Worm (Caenorhabditis elegans) whole organism, dauer: ENCODE results near the gene exc-7.

Experiments used
- unc-62 ChIP-seq: sonication (generic microtip); optimal IDR thresholded peaks from 2 replicates; lab custom pipeline; 2017; ENCODE audit warnings: missing biosample characterization, missing genetic modification reagents, missing genetic modification characterization

exc-7 gene

ce11 chrII:9575670-9576069, at the start of gene exc-7:
exc-7 (plus strand) TSS chrII:9575970.
- TF ChIP-seq unc-62 (GFP tag; lab: Kevin White, UChicago) = no peak

ce11 chrII:9528480-9528879, 47.3 kb upstream of the exc-7 start, which contains the start of gene sra-2:
sra-2 (plus strand) TSS chrII:9528780.
- no peak for TF ChIP-seq unc-62 (GFP tag; lab: Kevin White, UChicago)

DNA sequence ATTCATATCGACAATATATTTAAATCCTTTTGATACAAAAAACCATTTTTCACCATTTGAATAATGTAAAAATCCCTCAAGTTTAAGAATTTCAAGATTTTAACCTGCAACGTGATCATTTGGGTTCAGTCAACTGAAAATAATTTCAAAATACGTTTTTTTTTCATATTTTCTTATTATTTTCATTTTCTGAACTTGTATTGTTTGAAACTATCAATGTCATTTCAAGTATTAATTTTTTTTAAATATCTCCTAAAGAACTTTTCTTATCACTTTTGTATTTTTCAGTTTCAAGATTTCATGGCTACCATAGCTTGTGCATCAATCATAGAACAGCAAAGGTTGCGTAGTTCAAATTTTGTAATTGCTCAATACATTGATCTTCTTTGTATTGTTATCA, 43.8 kb upstream of the exc-7 start, which contains the start of gene sra-9:
TSS of gene sra-9 (plus strand) at position 301 of the 400 bp plus-strand sequence.
- no peak for TF ChIP-seq unc-62 (GFP tag; lab: Kevin White, UChicago)

- no peak for TF ChIP-seq unc-62 (GFP tag; lab: Kevin White, UChicago)
Measured at ce11 chrII:9537429-9537828, 38.3 kb upstream of the exc-7 start, which contains the start of gene sra-8. sra-8 (plus strand) TSS chrII:9537729.

- no peak for TF ChIP-seq unc-62 (GFP tag; lab: Kevin White, UChicago)
Measured at ce11 chrII:9540723-9541122, 35.0 kb upstream of the exc-7 start, which contains the start of gene sra-3. sra-3 (minus strand) TSS chrII:9540823.

DNA sequence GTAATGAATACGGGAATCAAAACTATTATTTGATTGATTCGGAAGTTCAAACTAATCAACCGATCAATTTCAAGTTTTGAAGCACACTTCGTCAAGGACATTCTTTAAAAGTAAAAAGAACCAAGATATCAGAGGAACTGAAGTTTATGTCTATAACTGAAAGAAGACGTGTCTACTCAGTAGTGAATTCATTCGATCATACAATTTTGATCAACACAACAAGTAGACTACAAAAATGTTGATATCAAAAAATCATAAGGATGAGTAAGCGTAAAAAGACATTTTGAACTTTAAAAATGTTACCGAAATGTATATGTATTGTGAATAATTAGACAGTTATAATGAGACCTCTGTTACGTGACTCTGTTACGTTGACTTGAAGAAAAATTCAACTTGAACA, 33.0 kb upstream of the exc-7 start, which contains the start of gene sra-4:
TSS of gene sra-4 (minus strand) at position 101 of the 400 bp plus-strand sequence.
- TF ChIP-seq unc-62 (GFP tag; lab: Kevin White, UChicago) = no peak

- no peak for TF ChIP-seq unc-62 (GFP tag; lab: Kevin White, UChicago)
Measured at ce11 chrII:9544386-9544785, 31.4 kb upstream of the exc-7 start, which contains the start of gene sra-7. sra-7 (plus strand) TSS chrII:9544686.

DNA sequence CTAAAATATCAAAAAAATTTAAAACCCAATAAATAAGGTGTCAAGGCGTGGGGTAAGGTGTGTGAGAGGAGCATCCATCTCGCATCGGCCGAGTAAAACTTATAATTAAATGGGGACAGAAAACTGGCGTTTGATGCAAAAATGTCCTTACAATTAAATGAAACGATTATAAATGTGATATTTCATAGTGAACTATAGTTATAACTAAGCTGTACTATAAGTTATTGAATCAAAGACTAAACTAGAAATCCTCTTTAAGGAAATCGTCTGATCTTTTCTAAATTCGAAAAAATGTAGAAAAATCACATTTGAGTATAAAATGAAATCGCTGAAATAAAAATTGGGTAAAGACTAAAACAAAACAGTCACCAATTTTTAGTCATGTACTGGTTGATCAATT, 25.1 kb upstream of the exc-7 start, which contains the start of gene sra-6:
TSS of gene sra-6 (minus strand) at position 101 of the 400 bp plus-strand sequence.
- TF ChIP-seq unc-62 (GFP tag; lab: Kevin White, UChicago) = no peak

- no peak for TF ChIP-seq unc-62 (GFP tag; lab: Kevin White, UChicago)
Measured at ce11 chrII:9551536-9551935, 24.2 kb upstream of the exc-7 start, which contains the start of gene F35H8.12. F35H8.12 (plus strand) TSS chrII:9551836.

ce11 chrII:9553179-9553578, 22.6 kb upstream of the exc-7 start, which contains the start of gene F35H8.1:
F35H8.1 (minus strand) TSS chrII:9553279.
- TF ChIP-seq unc-62 (GFP tag; lab: Kevin White, UChicago) = no peak

DNA sequence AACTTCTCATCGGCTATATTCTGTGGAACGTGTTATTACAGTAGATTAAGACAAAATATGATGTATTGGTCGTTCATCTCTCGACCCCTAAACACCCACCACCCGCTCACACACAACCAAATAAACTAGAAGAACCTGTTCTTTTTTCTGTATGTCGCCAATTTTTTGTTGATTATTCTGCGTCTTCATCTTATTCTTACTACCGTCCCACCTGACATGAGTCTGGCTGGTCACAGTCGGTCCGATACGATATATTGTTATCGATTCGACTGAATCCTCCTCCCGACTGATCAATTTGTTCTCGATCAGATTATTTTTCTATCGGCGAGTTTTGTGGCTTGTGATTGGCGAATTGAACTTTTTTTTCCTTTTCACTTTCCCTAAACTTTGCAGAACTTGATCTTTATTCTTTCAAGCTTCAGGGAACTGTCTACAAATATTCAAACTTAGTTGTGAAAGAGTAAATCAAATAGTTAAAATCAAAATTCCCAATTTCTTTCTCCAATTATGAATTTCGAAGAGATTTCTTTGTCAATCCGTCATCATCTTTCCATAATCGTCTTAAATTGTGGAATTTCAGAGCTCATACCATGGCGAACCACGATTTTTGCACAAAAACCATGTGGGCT, 20.7 kb upstream of the exc-7 start, which contains the start of gene F35H8.2:
TSS of gene F35H8.2 (plus strand) at position 579 of the 629 bp plus-strand sequence.
- no peak for TF ChIP-seq unc-62 (GFP tag; lab: Kevin White, UChicago)

- no peak for TF ChIP-seq unc-62 (GFP tag; lab: Kevin White, UChicago)
Measured at ce11 chrII:9556582-9556981, 19.2 kb upstream of the exc-7 start.

DNA sequence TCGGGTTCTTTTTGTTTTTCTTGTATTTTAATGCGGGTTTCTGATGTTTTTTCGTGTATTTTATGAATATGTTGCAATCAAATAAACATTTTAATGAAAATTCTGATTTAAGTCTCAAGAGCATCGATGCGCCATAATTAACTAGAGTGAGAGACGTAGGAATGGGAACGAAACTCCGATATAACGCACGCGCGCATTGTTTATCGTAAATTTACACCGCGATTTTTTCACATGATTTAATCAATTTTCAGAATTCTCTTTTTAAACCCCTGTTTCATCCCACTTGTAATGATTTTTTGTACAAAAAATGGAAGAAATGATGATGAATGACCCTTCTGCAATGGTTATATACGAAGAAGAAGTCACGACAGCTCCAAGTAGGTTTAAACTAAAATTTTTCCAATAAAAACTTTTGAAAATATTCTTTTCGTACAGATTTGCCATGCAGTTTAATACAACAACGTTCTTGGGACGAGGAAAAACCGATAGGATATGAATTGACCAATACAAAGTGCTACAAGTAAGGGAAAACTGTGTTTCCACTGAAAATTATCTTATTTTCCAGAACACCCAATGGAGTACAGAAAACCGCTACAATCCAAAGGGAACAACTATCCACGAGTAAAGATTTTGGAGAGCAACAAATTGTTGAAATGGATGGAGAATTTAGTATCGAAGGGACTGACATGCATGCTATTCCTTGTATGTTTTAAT, 18.2 kb upstream of the exc-7 start, which contains the start of gene zfp-2:
TSS of gene zfp-2 (plus strand) at position 214 of the 714 bp plus-strand sequence.
- no peak for TF ChIP-seq unc-62 (GFP tag; lab: Kevin White, UChicago)

DNA sequence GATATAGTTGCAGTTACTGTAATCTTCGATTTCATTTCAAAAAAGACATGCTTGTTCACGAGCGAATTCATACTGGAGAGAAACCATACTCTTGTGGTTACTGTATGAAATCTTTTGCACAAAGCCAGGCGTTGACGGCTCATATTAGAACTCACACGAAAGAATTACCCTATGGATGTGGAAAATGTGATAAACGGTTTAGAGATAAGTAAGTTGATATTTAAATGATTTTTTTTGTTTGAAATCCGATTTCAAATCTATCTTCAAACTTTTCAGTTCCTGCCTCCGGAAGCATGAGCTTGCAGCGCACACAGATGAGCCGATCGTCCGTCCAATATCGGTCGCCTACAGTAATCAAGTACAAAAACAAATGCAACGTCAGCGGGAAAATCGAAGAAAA, 16.9 kb upstream of the exc-7 start:
- no peak for TF ChIP-seq unc-62 (GFP tag; lab: Kevin White, UChicago)

- TF ChIP-seq unc-62 (GFP tag; lab: Kevin White, UChicago) = no peak
Measured at ce11 chrII:9559929-9560328, 15.8 kb upstream of the exc-7 start, which contains the start of gene F35H8.4. F35H8.4 (minus strand) TSS chrII:9560029.

- no peak for TF ChIP-seq unc-62 (GFP tag; lab: Kevin White, UChicago)
Measured at ce11 chrII:9560895-9561294, 14.9 kb upstream of the exc-7 start.
